Fruit fly (Drosophila melanogaster) whole organism, embryonic: ENCODE results near the gene r2d2.

Experiments used
- Abd-B ChIP-seq: fragments of 200-800 bp; sonication (Bioruptor generic); optimal IDR thresholded peaks from 2 replicates; lab custom pipeline; 2018; ENCODE audit warnings: missing biosample characterization, mild to moderate bottlenecking, missing genetic modification characterization, moderate library complexity
- CG11560 ChIP-seq: fragments of 200-800 bp; sonication (Bioruptor generic); IDR thresholded peaks from 3 replicates; pipeline ENCODE4 v1.3.6; 2022; ENCODE audit warnings: missing biosample characterization, missing genetic modification characterization
- CG12071 ChIP-seq: fragments of 200-800 bp; sonication (Bioruptor generic); optimal IDR thresholded peaks from 3 replicates; lab custom pipeline; 2018; ENCODE audit warnings: missing biosample characterization, mild to moderate bottlenecking, missing genetic modification characterization
- CG14860 ChIP-seq: fragments of 200-800 bp; sonication (Bioruptor generic); IDR thresholded peaks from 3 replicates; pipeline ENCODE4 v1.3.6; 2022; ENCODE audit warnings: missing biosample characterization, missing genetic modification characterization; ENCODE audit not compliant: partially characterized antibody
- CG15269 ChIP-seq: fragments of 200-800 bp; sonication (Bioruptor generic); optimal IDR thresholded peaks from 2 replicates; lab custom pipeline; 2018; ENCODE audit warnings: missing biosample characterization, mild to moderate bottlenecking, missing genetic modification characterization, moderate library complexity
- CG17186 ChIP-seq: fragments of 200-800 bp; sonication (Bioruptor generic); optimal IDR thresholded peaks from 3 replicates; lab custom pipeline; 2017; ENCODE audit warnings: missing biosample characterization, missing genetic modification reagents, missing genetic modification characterization
- CG6813 ChIP-seq: fragments of 200-800 bp; sonication (Bioruptor generic); optimal IDR thresholded peaks from 2 replicates; lab custom pipeline; 2017; ENCODE audit warnings: missing biosample characterization, missing genetic modification characterization, mild to moderate bottlenecking, moderate library complexity, missing genetic modification reagents
- CG9797 ChIP-seq: fragments of 200-800 bp; sonication (Bioruptor generic); optimal IDR thresholded peaks from 3 replicates; lab custom pipeline; 2018; ENCODE audit warnings: missing biosample characterization, mild to moderate bottlenecking, missing genetic modification characterization
- Deaf1 ChIP-seq: fragments of 200-800 bp; optimal IDR thresholded peaks from 3 replicates; lab custom pipeline; 2019; ENCODE audit warnings: missing biosample characterization, mild to moderate bottlenecking, missing genetic modification characterization, moderate library complexity
- Dfd ChIP-seq, 2 experiments: fragments of >200 bp; optimal IDR thresholded peaks; 2 replicates each; lab custom pipeline; 2017; ENCODE audit warnings: missing biosample characterization in 2 of 2, missing genetic modification characterization in 2 of 2
- Ravus ChIP-seq: fragments of 200-800 bp; sonication (Bioruptor generic); IDR thresholded peaks from 2 replicates; pipeline ENCODE4 v1.3.6; 2022; ENCODE audit warnings: missing biosample characterization, missing genetic modification characterization
- Sry-β ChIP-seq: fragments of 200-800 bp; sonication (Bioruptor generic); optimal IDR thresholded peaks from 2 replicates; lab custom pipeline; 2018; ENCODE audit warnings: missing biosample characterization, mild to moderate bottlenecking, missing genetic modification characterization, moderate library complexity
- h ChIP-seq: fragments of >200 bp; optimal IDR thresholded peaks from 2 replicates; lab custom pipeline; 2017
- sqz ChIP-seq: fragments of 200-800 bp; sonication (Bioruptor generic); optimal IDR thresholded peaks from 3 replicates; lab custom pipeline; 2018; ENCODE audit warnings: missing biosample characterization, mild to moderate bottlenecking, missing genetic modification characterization

DNA sequence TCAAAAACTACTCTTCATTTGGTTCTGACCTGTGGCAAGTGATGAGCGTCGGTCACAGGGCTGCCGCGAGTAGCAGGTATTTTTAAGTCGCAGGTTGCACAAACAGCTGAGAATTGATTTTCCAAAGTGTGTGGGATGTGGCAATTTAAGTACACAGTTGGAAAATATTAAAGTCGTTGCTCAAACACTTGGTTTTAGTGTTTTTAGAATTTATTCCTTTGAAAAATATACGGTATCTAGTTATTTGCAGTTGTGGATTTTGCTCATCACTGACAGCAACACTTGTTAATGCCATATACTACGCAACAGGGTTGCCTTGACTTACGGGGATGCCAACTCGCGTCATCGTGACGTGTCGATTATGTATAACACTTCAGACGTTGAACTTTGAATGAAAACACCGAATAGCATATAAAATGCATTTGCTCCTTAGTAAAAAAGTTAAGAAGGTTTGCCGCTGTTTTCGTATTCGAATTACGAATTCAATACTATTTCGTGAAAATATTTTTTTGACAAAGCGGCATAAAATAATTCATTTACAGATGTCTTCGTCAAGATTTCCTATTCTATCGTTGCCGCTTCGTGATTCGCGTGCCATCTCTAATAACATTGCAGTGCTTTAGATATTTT, at the start of gene r2d2, which contains the start of gene Herp:
- TF ChIP-seq CG17186 (GFP tag; lab: Kevin White, UChicago) = peak; percentile 82
- peak; percentile 90 for TF ChIP-seq CG15269 (tag; lab: Kevin White, UChicago)
- TF ChIP-seq CG11560 (tag; lab: Robert Waterston, UW) = peak; percentile 83
- peak; percentile 63 for TF ChIP-seq Ravus
- no peak for TF ChIP-seq h (lab: Kevin White, UChicago)
- peak; percentile 93 for TF ChIP-seq Abd-B (GFP tag; lab: Kevin White, UChicago)
- peak; percentile 58; the same call in 1 of the 3 replicates for TF ChIP-seq CG14860 (GFP tag; lab: Robert Waterston, UW)
- peak; percentile 84 for TF ChIP-seq CG12071
- peak; percentile 60 for TF ChIP-seq CG9797 (GFP tag; lab: Kevin White, UChicago)
- peak; percentile 64 for TF ChIP-seq CG6813 (GFP tag; lab: Kevin White, UChicago)
- TF ChIP-seq Sry-β = peak; percentile 98
- peak; percentile 75 for TF ChIP-seq sqz (GFP tag; lab: Kevin White, UChicago)
- TF ChIP-seq Deaf1 (tag; lab: Kevin White, UChicago) = peak; percentile 66
- TF ChIP-seq Dfd (GFP tag; optimal IDR thresholded peaks at IDR 0.05; lab: Kevin White, UChicago) = no peak
